Worm (Caenorhabditis elegans) whole organism, L4/young adult: ENCODE measurements around the gene C29F7.10.

Experiments used
- dao-5 ChIP-seq: sonication (generic microtip); optimal IDR thresholded peaks from 2 replicates; lab custom pipeline; 2016; ENCODE audit warnings: missing genotype, missing genetic modification characterization, moderate library complexity, missing compliant biosample characterization
- him-1 ChIP-seq: sonication (generic microtip); optimal IDR thresholded peaks from 2 replicates; lab custom pipeline; 2016; ENCODE audit warnings: missing genotype, missing genetic modification reagents, missing genetic modification characterization, missing compliant biosample characterization

ce11 chrX:13477356-13477755, 46.1 kb upstream of the C29F7.10 start, which contains the start of gene efn-3:
- TF ChIP-seq him-1 (tag; lab: Kevin White, UChicago) (no peak), dao-5 (no peak)
